Fruit fly (Drosophila melanogaster) whole organism, wandering third instar larva: ENCODE data around the gene Osi5.

Experiments
- Abd-B ChIP-seq: fragments of >200 bp; optimal IDR thresholded peaks from 2 replicates; lab custom pipeline; 2017; ENCODE audit warnings: missing biosample characterization, missing genetic modification characterization
- CG32264 ChIP-seq: fragments of 200-800 bp; sonication (Bioruptor generic); optimal IDR thresholded peaks from 2 replicates; lab custom pipeline; 2016; ENCODE audit warnings: missing biosample characterization, missing genetic modification characterization
- Dfd ChIP-seq: fragments of >200 bp; optimal IDR thresholded peaks from 2 replicates; lab custom pipeline; 2017; ENCODE audit warnings: missing biosample characterization, missing genetic modification characterization
- Dif ChIP-seq: fragments of 200-275, 200-300 bp; sonication (Bioruptor generic); optimal IDR thresholded peaks from 2 replicates; lab custom pipeline; 2018; ENCODE audit warnings: missing biosample characterization, missing genetic modification characterization; ENCODE audit not compliant: partially characterized antibody
- GATAd ChIP-seq: sonication (Bioruptor generic); optimal IDR thresholded peaks from 2 replicates; lab custom pipeline; 2016; ENCODE audit warnings: missing biosample characterization, missing genetic modification characterization
- HLH106 ChIP-seq: fragments of 200-800 bp; optimal IDR thresholded peaks from 3 replicates; lab custom pipeline; 2019; ENCODE audit warnings: missing biosample characterization, mild to moderate bottlenecking, missing genetic modification characterization, moderate library complexity
- Hnf4 ChIP-seq: fragments of 200-800 bp; sonication (Bioruptor generic); optimal IDR thresholded peaks from 2 replicates; lab custom pipeline; 2016; ENCODE audit warnings: missing biosample characterization, mild to moderate bottlenecking, missing genetic modification characterization
- Hr78 ChIP-seq: fragments of >200 bp; optimal IDR thresholded peaks from 2 replicates; lab custom pipeline; 2017; ENCODE audit warnings: missing biosample characterization, missing genetic modification characterization
- Hr83 ChIP-seq: fragments of 200-300 bp; sonication (Bioruptor generic); optimal IDR thresholded peaks from 2 replicates; lab custom pipeline; 2016; ENCODE audit warnings: missing biosample characterization, mild to moderate bottlenecking, missing genetic modification characterization, moderate library complexity; ENCODE audit not compliant: poor library complexity, severe bottlenecking
- Jra ChIP-seq: sonication (Bioruptor generic); optimal IDR thresholded peaks from 2 replicates; lab custom pipeline; 2016; ENCODE audit warnings: missing biosample characterization, missing genetic modification characterization
- Mio ChIP-seq: sonication (Bioruptor generic); optimal IDR thresholded peaks from 2 replicates; lab custom pipeline; 2016; ENCODE audit warnings: missing biosample characterization, missing genetic modification characterization
- Myc ChIP-seq: fragments of >200 bp; optimal IDR thresholded peaks from 2 replicates; lab custom pipeline; 2017
- N ChIP-seq: fragments of >200 bp; optimal IDR thresholded peaks from 2 replicates; lab custom pipeline; 2018; ENCODE audit warnings: missing biosample characterization, missing external identifiers, missing genetic modification characterization
- OdsH ChIP-seq: fragments of 200-800 bp; sonication (Bioruptor generic); optimal IDR thresholded peaks from 2 replicates; lab custom pipeline; 2016; ENCODE audit warnings: missing biosample characterization, mild to moderate bottlenecking, missing genetic modification characterization
- Rel ChIP-seq, 2 experiments: fragments of 200-800 bp; sonication (Bioruptor generic) in 1 of 2; optimal IDR thresholded peaks; 2 replicates in 1 of 2; 3 replicates in 1 of 2; lab custom pipeline; 2016 to 2019; ENCODE audit warnings: mild to moderate bottlenecking in 2 of 2, missing biosample characterization in 2 of 2, missing genetic modification characterization in 2 of 2, moderate library complexity in 1 of 2
- Sp1 ChIP-seq: fragments of 200-800 bp; sonication (Bioruptor generic); optimal IDR thresholded peaks from 3 replicates; lab custom pipeline; 2019; ENCODE audit warnings: missing biosample characterization, mild to moderate bottlenecking, missing genetic modification characterization, moderate library complexity
- Vsx2 ChIP-seq: fragments of 200-300, 225-300 bp; sonication (Bioruptor generic); optimal IDR thresholded peaks from 2 replicates; lab custom pipeline; 2018; ENCODE audit warnings: missing biosample characterization, missing genetic modification characterization; ENCODE audit not compliant: partially characterized antibody
- br ChIP-seq: fragments of 200-800 bp; sonication (Bioruptor generic); optimal IDR thresholded peaks from 2 replicates; lab custom pipeline; 2016; ENCODE audit warnings: missing biosample characterization, missing genetic modification characterization
- brk ChIP-seq: fragments of 200-800 bp; sonication (Bioruptor generic); optimal IDR thresholded peaks from 2 replicates; lab custom pipeline; 2016; ENCODE audit warnings: missing biosample characterization, mild to moderate bottlenecking, missing genetic modification characterization
- dl ChIP-seq, 2 experiments: fragments of 175-275, 200-275 bp in 1 of 2; fragments of 200-275 bp in 1 of 2; sonication (Bioruptor generic); optimal IDR thresholded peaks; lab custom pipeline; 2018; ENCODE audit warnings: mild to moderate bottlenecking in 2 of 2, missing biosample characterization in 2 of 2, missing genetic modification characterization in 2 of 2, moderate library complexity in 2 of 2; ENCODE audit not compliant: partially characterized antibody in 2 of 2, insufficient read depth in 1 of 2
- dmrt93B ChIP-seq: fragments of 200-800 bp; sonication (Bioruptor generic); optimal IDR thresholded peaks from 2 replicates; lab custom pipeline; 2018; ENCODE audit warnings: missing biosample characterization, mild to moderate bottlenecking, missing genetic modification characterization
- dsf ChIP-seq: sonication (Bioruptor generic); optimal IDR thresholded peaks from 2 replicates; lab custom pipeline; 2016; ENCODE audit warnings: missing biosample characterization, missing genetic modification characterization, borderline replicate concordance
- ey ChIP-seq: fragments of 200-800 bp; sonication (Bioruptor generic); optimal IDR thresholded peaks from 2 replicates; lab custom pipeline; 2016; ENCODE audit warnings: missing biosample characterization, missing genetic modification characterization
- foxo ChIP-seq, 2 experiments: fragments of 200-800 bp; sonication (Bioruptor generic); optimal IDR thresholded peaks; 2 replicates in 1 of 2; 3 replicates in 1 of 2; lab custom pipeline; 2016 to 2017; ENCODE audit warnings: missing biosample characterization in 2 of 2, missing genetic modification characterization in 2 of 2
- fru ChIP-seq: fragments of 200-800 bp; sonication (Bioruptor generic); optimal IDR thresholded peaks from 3 replicates; lab custom pipeline; 2016; ENCODE audit warnings: missing biosample characterization, mild to moderate bottlenecking, missing genetic modification characterization
- h ChIP-seq: fragments of 200-800 bp; sonication (Bioruptor generic); optimal IDR thresholded peaks from 3 replicates; lab custom pipeline; 2016; ENCODE audit warnings: missing biosample characterization, mild to moderate bottlenecking, missing genetic modification characterization
- jim ChIP-seq: fragments of 175-275, 200-325 bp; sonication (Bioruptor generic); optimal IDR thresholded peaks from 2 replicates; lab custom pipeline; 2016; ENCODE audit warnings: missing biosample characterization, mild to moderate bottlenecking, missing genetic modification characterization
- lola ChIP-seq: fragments of >200 bp; optimal IDR thresholded peaks from 2 replicates; lab custom pipeline; 2017; ENCODE audit warnings: missing biosample characterization, missing genetic modification characterization
- pan ChIP-seq: fragments of >200 bp; optimal IDR thresholded peaks from 2 replicates; lab custom pipeline; 2017
- psq ChIP-seq: fragments of 200-800 bp; sonication (Bioruptor generic); optimal IDR thresholded peaks from 3 replicates; lab custom pipeline; 2017; ENCODE audit warnings: missing biosample characterization, mild to moderate bottlenecking, missing genetic modification characterization, moderate library complexity
- rgr ChIP-seq: fragments of 200-800 bp; sonication (Bioruptor generic); optimal IDR thresholded peaks from 3 replicates; lab custom pipeline; 2016; ENCODE audit warnings: missing biosample characterization, mild to moderate bottlenecking, missing genetic modification characterization
- sage ChIP-seq: fragments of 200-800 bp; sonication (Bioruptor generic); optimal IDR thresholded peaks from 2 replicates; lab custom pipeline; 2016; ENCODE audit warnings: missing biosample characterization, mild to moderate bottlenecking, missing genetic modification characterization
- sv ChIP-seq: fragments of 200-800 bp; sonication (Bioruptor generic); optimal IDR thresholded peaks from 3 replicates; lab custom pipeline; 2016; ENCODE audit warnings: missing biosample characterization, missing genetic modification characterization
- tai ChIP-seq: sonication (Bioruptor generic); optimal IDR thresholded peaks from 2 replicates; lab custom pipeline; 2016; ENCODE audit warnings: missing biosample characterization, missing genetic modification characterization
- usp ChIP-seq: fragments of >200 bp; optimal IDR thresholded peaks from 2 replicates; lab custom pipeline; 2017; ENCODE audit warnings: missing biosample characterization, missing genetic modification characterization
- woc ChIP-seq: sonication (Bioruptor generic); optimal IDR thresholded peaks from 2 replicates; lab custom pipeline; 2016; ENCODE audit warnings: missing biosample characterization, mild to moderate bottlenecking, missing genetic modification characterization

Gene Osi5

DNA sequence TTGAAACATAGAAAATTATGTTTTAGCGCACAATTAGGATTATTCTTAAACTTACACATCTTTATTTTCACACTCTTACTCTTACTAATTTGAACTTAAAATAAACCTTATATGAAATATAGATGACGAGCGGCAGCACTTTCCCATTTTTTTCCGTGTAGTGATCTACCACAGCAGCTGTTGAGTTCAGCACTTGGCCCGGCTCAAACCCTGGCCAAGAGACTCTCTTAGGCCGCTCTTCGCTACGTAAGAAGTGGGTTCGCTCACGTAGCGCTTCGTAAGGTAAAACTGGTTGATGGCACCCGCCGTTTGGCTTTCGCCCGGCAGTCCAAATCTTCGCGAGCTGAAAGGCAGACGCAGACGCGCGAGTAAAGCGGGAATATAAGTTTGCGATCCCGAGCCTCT lies 28.8 kb upstream of the Osi5 start, which contains the start of gene Osi24 (continued):
- TF ChIP-seq Rel (GFP tag; optimal IDR thresholded peaks at IDR 0.05; lab: Kevin White, UChicago) (no peak), Rel (tag; optimal IDR thresholded peaks at IDR 0.05; lab: Kevin White, UChicago) (no peak)
- TF ChIP-seq, all 38 proteins: peak for 17

DNA sequence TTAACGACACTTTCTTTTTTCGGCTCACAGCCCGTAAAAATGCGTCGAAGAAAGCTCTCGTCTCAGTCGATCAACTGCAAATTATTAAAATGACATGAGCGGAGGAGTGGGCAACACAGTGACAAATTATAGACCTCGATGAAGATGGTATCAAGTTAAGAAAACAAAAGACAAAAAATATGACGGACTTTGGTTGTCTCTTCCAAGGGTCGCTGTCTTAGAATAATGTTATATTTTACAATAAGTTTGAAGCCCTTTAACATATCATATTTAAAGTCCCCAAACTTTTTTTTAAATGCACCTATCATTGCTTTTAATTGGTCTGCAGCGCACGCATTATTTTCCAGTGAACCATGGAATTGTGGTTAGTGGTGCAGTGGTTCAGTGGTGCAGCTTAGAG lies 27.6 kb upstream of the Osi5 start:
- no peak for TF ChIP-seq Vsx2 (GFP tag; lab: Kevin White, UChicago)
- no peak for TF ChIP-seq CG32264 (GFP tag; lab: Kevin White, UChicago)
- no peak for TF ChIP-seq psq (GFP tag; lab: Kevin White, UChicago)
- no peak for TF ChIP-seq lola (GFP tag; lab: Kevin White, UChicago)
- TF ChIP-seq N = no peak
- no peak for TF ChIP-seq tai
- TF ChIP-seq usp (GFP tag; lab: Kevin White, UChicago) = no peak
- TF ChIP-seq OdsH (GFP tag; lab: Kevin White, UChicago) = no peak
- no peak for TF ChIP-seq Sp1 (GFP tag; lab: Kevin White, UChicago)
- no peak for TF ChIP-seq Hr78 (GFP tag; lab: Kevin White, UChicago)
- TF ChIP-seq rgr (GFP tag; lab: Kevin White, UChicago) = no peak
- TF ChIP-seq Dfd = no peak
- no peak for TF ChIP-seq Abd-B (GFP tag; lab: Kevin White, UChicago)
- no peak for TF ChIP-seq dsf (GFP tag; lab: Kevin White, UChicago)
- TF ChIP-seq, all 38 proteins: peak for 0

DNA sequence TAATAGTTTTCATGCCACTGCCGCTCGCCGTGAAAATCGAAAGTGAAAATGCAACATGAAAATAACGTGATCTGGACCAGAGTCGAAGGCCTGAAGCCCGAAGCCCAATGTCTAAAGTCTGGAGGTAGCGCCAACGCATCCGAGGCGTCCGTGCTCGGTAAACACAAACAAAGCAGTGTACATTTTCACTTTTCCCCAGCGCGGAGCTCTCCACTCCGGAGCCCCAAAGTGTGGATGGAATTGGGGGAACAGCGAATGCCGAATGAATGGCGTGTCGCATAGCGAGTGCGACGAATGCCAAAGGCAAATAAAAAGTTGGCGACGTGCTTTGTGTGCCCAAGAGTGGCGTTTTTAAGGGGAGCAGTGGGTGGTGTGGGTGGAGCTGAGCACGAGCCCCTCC lies 24.3 kb upstream of the Osi5 start:
- TF ChIP-seq br (GFP tag; lab: Kevin White, UChicago) (no peak), OdsH (GFP tag; lab: Kevin White, UChicago) (no peak), rgr (GFP tag; lab: Kevin White, UChicago) (no peak), pan (lab: Kevin White, UChicago) (no peak), HLH106 (no peak), jim (no peak), Rel (GFP tag; optimal IDR thresholded peaks at IDR 0.05; lab: Kevin White, UChicago) (no peak), Rel (tag; optimal IDR thresholded peaks at IDR 0.05; lab: Kevin White, UChicago) (no peak), sv (GFP tag; lab: Kevin White, UChicago) (no peak), psq (GFP tag; lab: Kevin White, UChicago) (no peak), sage (GFP tag; lab: Kevin White, UChicago) (no peak), ey (GFP tag; lab: Kevin White, UChicago) (no peak), Hnf4 (GFP tag; lab: Kevin White, UChicago) (no peak), GATAd (no peak), CG32264 (GFP tag; lab: Kevin White, UChicago) (no peak), foxo (GFP tag; optimal IDR thresholded peaks at IDR 0.05; lab: Kevin White, UChicago) (no peak), lola (GFP tag; lab: Kevin White, UChicago) (no peak)
- TF ChIP-seq, all 38 proteins: peak for 0

dm6 chr3R:6209073-6209472 lies 18.2 kb upstream of the Osi5 start, which contains the start of gene Osi2:
TSS of gene Osi2 (plus strand) at chr3R:6209373.
- TF ChIP-seq lola (GFP tag; lab: Kevin White, UChicago) = no peak
- no peak for TF ChIP-seq Myc (lab: Kevin White, UChicago)
- TF ChIP-seq N = no peak
- TF ChIP-seq tai = no peak

dm6 chr3R:6210266-6211040 lies 16.9 kb upstream of the Osi5 start:
- no peak for TF ChIP-seq usp (GFP tag; lab: Kevin White, UChicago)
- no peak for TF ChIP-seq Jra (GFP tag; lab: Kevin White, UChicago)
- TF ChIP-seq dl (GFP tag; optimal IDR thresholded peaks at IDR 0.05; lab: Kevin White, UChicago; ENCODE audit: insufficient read depth in 1 of 2, partially characterized antibody in 2 of 2) = no peak
- TF ChIP-seq ey (GFP tag; lab: Kevin White, UChicago) = peak; percentile 37
- no peak for TF ChIP-seq tai
- no peak for TF ChIP-seq CG32264 (GFP tag; lab: Kevin White, UChicago)
- TF ChIP-seq h = peak; percentile 19
- TF ChIP-seq psq (GFP tag; lab: Kevin White, UChicago) = no peak
- peak; percentile 60 for TF ChIP-seq woc (GFP tag; lab: Kevin White, UChicago)
- TF ChIP-seq Rel (GFP tag; optimal IDR thresholded peaks at IDR 0.05; lab: Kevin White, UChicago) = no peak
- TF ChIP-seq Rel (tag; optimal IDR thresholded peaks at IDR 0.05; lab: Kevin White, UChicago) = no peak
- no peak for TF ChIP-seq Hr78 (GFP tag; lab: Kevin White, UChicago)
- peak; percentile 14 for TF ChIP-seq fru
- TF ChIP-seq Myc (lab: Kevin White, UChicago) = peak; percentile 44
- TF ChIP-seq N = peak; percentile 40
- TF ChIP-seq Hnf4 (GFP tag; lab: Kevin White, UChicago) = no peak
- TF ChIP-seq jim = no peak
- no peak for TF ChIP-seq brk (GFP tag; lab: Kevin White, UChicago)
- TF ChIP-seq lola (GFP tag; lab: Kevin White, UChicago) = no peak
- no peak for TF ChIP-seq dsf (GFP tag; lab: Kevin White, UChicago)
- TF ChIP-seq Dfd = no peak
- no peak for TF ChIP-seq Dif (GFP tag; lab: Kevin White, UChicago)
- TF ChIP-seq Hr83 = no peak
- TF ChIP-seq sage (GFP tag; lab: Kevin White, UChicago) = no peak
- peak; percentile 36 for TF ChIP-seq rgr (GFP tag; lab: Kevin White, UChicago)
- no peak for TF ChIP-seq GATAd
- TF ChIP-seq pan (lab: Kevin White, UChicago) = no peak
- TF ChIP-seq OdsH (GFP tag; lab: Kevin White, UChicago) = no peak
- no peak for TF ChIP-seq dmrt93B (GFP tag; lab: Kevin White, UChicago)
- no peak for TF ChIP-seq sv (GFP tag; lab: Kevin White, UChicago)
- no peak for TF ChIP-seq Mio (GFP tag; lab: Kevin White, UChicago)
